Worm (Caenorhabditis elegans) whole organism, L4 larva: ENCODE measurements around the gene acl-4.

Experiments used
- F44E2.7 ChIP-seq: fragments of 200-800 bp; sonication (Bioruptor generic); IDR thresholded peaks from 2 replicates; pipeline ENCODE4 v2.1.2; 2022; ENCODE audit warnings: missing genetic modification characterization, missing compliant biosample characterization
- F49E8.2 ChIP-seq: sonication (generic microtip); optimal IDR thresholded peaks from 2 replicates; lab custom pipeline; 2016; ENCODE audit warnings: missing compliant biosample characterization, mild to moderate bottlenecking, missing genetic modification characterization, borderline replicate concordance
- T26A8.4 ChIP-seq: fragments of 200-800 bp; sonication (Bioruptor generic); IDR thresholded peaks from 2 replicates; pipeline ENCODE4 v1.3.6; 2022; ENCODE audit warnings: missing genetic modification characterization, missing compliant biosample characterization
- Y48G9A.11 ChIP-seq: fragments of 200-800 bp; sonication (Bioruptor generic); IDR thresholded peaks from 2 replicates; pipeline ENCODE4 v1.3.6; 2022; ENCODE audit warnings: missing genetic modification reagents, missing genetic modification characterization, missing compliant biosample characterization
- ZK546.5 ChIP-seq, 2 experiments: sonication (generic microtip); optimal IDR thresholded peaks; 2 replicates each; lab custom pipeline; 2017; ENCODE audit warnings: missing biosample characterization in 2 of 2, missing genetic modification characterization in 2 of 2
- aly-2 ChIP-seq: sonication (generic microtip); optimal IDR thresholded peaks from 2 replicates; lab custom pipeline; 2018; ENCODE audit warnings: missing biosample characterization, missing genetic modification characterization
- attf-4 ChIP-seq: sonication (generic microtip); optimal IDR thresholded peaks from 3 replicates; lab custom pipeline; 2017; ENCODE audit warnings: missing biosample characterization, missing genetic modification characterization
- cey-2 ChIP-seq: sonication (generic microtip); optimal IDR thresholded peaks from 3 replicates; lab custom pipeline; 2017; ENCODE audit warnings: missing genetic modification characterization, mild to moderate bottlenecking, missing compliant biosample characterization, antibody characterized with exemption, borderline replicate concordance; ENCODE audit not compliant: insufficient read depth
- ctbp-1 ChIP-seq: fragments of 200-800 bp; sonication (Bioruptor generic); IDR thresholded peaks from 2 replicates; pipeline ENCODE4 v1.3.6; 2022; ENCODE audit warnings: missing genetic modification reagents, missing genetic modification characterization, missing compliant biosample characterization
- daf-16 ChIP-seq, 3 experiments: sonication (generic microtip); optimal IDR thresholded peaks; 2 replicates each; lab custom pipeline; 2016 to 2017; ENCODE audit warnings: missing genetic modification characterization in 3 of 3, missing genetic modification reagents in 3 of 3, mild to moderate bottlenecking in 2 of 3, missing compliant biosample characterization in 2 of 3, missing biosample characterization in 1 of 3, moderate library complexity in 1 of 3
- daf-8 ChIP-seq: fragments of 200-800 bp; sonication (Bioruptor generic); IDR thresholded peaks from 2 replicates; pipeline ENCODE4 v1.3.6; 2022; ENCODE audit warnings: missing genetic modification characterization, missing compliant biosample characterization
- dmd-6 ChIP-seq: fragments of 200-800 bp; sonication (Bioruptor generic); IDR thresholded peaks from 2 replicates; pipeline ENCODE4 v1.3.6; 2022; ENCODE audit warnings: missing genetic modification reagents, missing genetic modification characterization, missing compliant biosample characterization
- duxl-1 ChIP-seq: sonication (generic microtip); optimal IDR thresholded peaks from 2 replicates; lab custom pipeline; 2016; ENCODE audit warnings: mild to moderate bottlenecking, missing genetic modification characterization, moderate library complexity, missing compliant biosample characterization; ENCODE audit not compliant: poor library complexity
- dve-1 ChIP-seq: sonication (generic microtip); optimal IDR thresholded peaks from 2 replicates; lab custom pipeline; 2017; ENCODE audit warnings: antibody characterized with exemption, mild to moderate bottlenecking, missing genetic modification characterization, missing compliant biosample characterization; ENCODE audit not compliant: insufficient read depth
- egl-43 ChIP-seq: fragments of 200-800 bp; sonication (Bioruptor generic); IDR thresholded peaks from 2 replicates; pipeline ENCODE4 v1.3.6; 2022; ENCODE audit warnings: missing genetic modification reagents, missing genetic modification characterization, missing compliant biosample characterization
- fkh-10 ChIP-seq: fragments of 150-350 bp; optimal IDR thresholded peaks from 2 replicates; lab custom pipeline; 2014; ENCODE audit warnings: missing biosample characterization, missing genetic modification reagents, missing genetic modification characterization
- fos-1 ChIP-seq: fragments of 150-350 bp; optimal IDR thresholded peaks from 2 replicates; lab custom pipeline; 2014; ENCODE audit warnings: missing biosample characterization, missing genetic modification characterization
- gei-8 ChIP-seq: fragments of 200-800 bp; sonication (Bioruptor generic); optimal IDR thresholded peaks from 2 replicates; lab custom pipeline; 2018; ENCODE audit warnings: mild to moderate bottlenecking, missing genetic modification characterization, missing compliant biosample characterization
- hlh-11 ChIP-seq: fragments of 200-800 bp; sonication (Bioruptor generic); optimal IDR thresholded peaks from 2 replicates; lab custom pipeline; 2018; ENCODE audit warnings: mild to moderate bottlenecking, missing genetic modification characterization, missing compliant biosample characterization
- lim-7 ChIP-seq: fragments of 200-800 bp; sonication (Bioruptor generic); IDR thresholded peaks from 2 replicates; pipeline ENCODE4 v1.3.6; 2022; ENCODE audit warnings: missing genetic modification characterization, missing compliant biosample characterization
- lin-13 ChIP-seq: fragments of 150-350 bp; optimal IDR thresholded peaks from 2 replicates; lab custom pipeline; 2014; ENCODE audit warnings: missing biosample characterization, missing genetic modification reagents, missing genetic modification characterization
- lsy-2 ChIP-seq, 2 experiments: fragments of 150-350 bp in 1 of 2; sonication (generic microtip) in 1 of 2; optimal IDR thresholded peaks; 2 replicates each; lab custom pipeline; 2014 to 2017; ENCODE audit warnings: missing biosample characterization in 2 of 2, missing genetic modification characterization in 2 of 2
- mdl-1 ChIP-seq, 2 experiments: fragments of 150-350 bp in 1 of 2; sonication (generic microtip) in 1 of 2; optimal IDR thresholded peaks; 2 replicates each; lab custom pipeline; 2014 to 2017; ENCODE audit warnings: missing biosample characterization in 2 of 2, missing genetic modification characterization in 2 of 2
- mes-2 ChIP-seq: sonication (generic microtip); optimal IDR thresholded peaks from 2 replicates; lab custom pipeline; 2016; ENCODE audit warnings: missing genotype, mild to moderate bottlenecking, missing genetic modification characterization, missing compliant biosample characterization; ENCODE audit not compliant: poor library complexity, severe bottlenecking
- mxl-3 ChIP-seq: fragments of 200-800 bp; sonication (Bioruptor generic); optimal IDR thresholded peaks from 2 replicates; lab custom pipeline; 2018; ENCODE audit warnings: mild to moderate bottlenecking, missing genetic modification characterization, missing compliant biosample characterization
- nhr-102 ChIP-seq: sonication (generic microtip); optimal IDR thresholded peaks from 2 replicates; lab custom pipeline; 2016; ENCODE audit warnings: mild to moderate bottlenecking, missing genetic modification characterization, moderate library complexity, missing compliant biosample characterization
- nhr-111 ChIP-seq: fragments of 200-800 bp; sonication (Bioruptor generic); optimal IDR thresholded peaks from 2 replicates; lab custom pipeline; 2018; ENCODE audit warnings: mild to moderate bottlenecking, missing genetic modification characterization, missing compliant biosample characterization
- nhr-28 ChIP-seq: fragments of 150-350 bp; optimal IDR thresholded peaks from 2 replicates; lab custom pipeline; 2014; ENCODE audit warnings: missing biosample characterization, missing genetic modification characterization
- nhr-42 ChIP-seq: fragments of 200-800 bp; sonication (Bioruptor generic); IDR thresholded peaks from 2 replicates; pipeline ENCODE4 v1.3.6; 2022; ENCODE audit warnings: missing genetic modification characterization, missing compliant biosample characterization
- nhr-76 ChIP-seq: fragments of 150-350 bp; optimal IDR thresholded peaks from 2 replicates; lab custom pipeline; 2014; ENCODE audit warnings: missing biosample characterization, missing genetic modification characterization
- nhr-77 ChIP-seq: fragments of 150-350 bp; optimal IDR thresholded peaks from 2 replicates; lab custom pipeline; 2014; ENCODE audit warnings: missing biosample characterization, missing genetic modification characterization
- php-3 ChIP-seq: fragments of 200-800 bp; sonication (Bioruptor generic); IDR thresholded peaks from 2 replicates; pipeline ENCODE4 v1.3.6; 2022; ENCODE audit warnings: missing genetic modification reagents, missing genetic modification characterization, missing compliant biosample characterization
- pqm-1 ChIP-seq: sonication (generic microtip); optimal IDR thresholded peaks from 2 replicates; lab custom pipeline; 2017; ENCODE audit warnings: missing biosample characterization, missing genetic modification characterization
- sdz-12 ChIP-seq: fragments of 200-800 bp; sonication (Bioruptor generic); optimal IDR thresholded peaks from 2 replicates; lab custom pipeline; 2018; ENCODE audit warnings: mild to moderate bottlenecking, missing genetic modification characterization, missing compliant biosample characterization
- set-16 ChIP-seq: fragments of 200-800 bp; sonication (Bioruptor generic); IDR thresholded peaks from 2 replicates; pipeline ENCODE4 v1.3.6; 2022; ENCODE audit warnings: missing genetic modification reagents, missing genetic modification characterization, missing compliant biosample characterization
- snpc-4 ChIP-seq: fragments of 150-350 bp; optimal IDR thresholded peaks from 2 replicates; lab custom pipeline; 2014; ENCODE audit warnings: missing biosample characterization, missing genetic modification characterization
- spr-1 ChIP-seq: sonication (generic microtip); optimal IDR thresholded peaks from 2 replicates; lab custom pipeline; 2016; ENCODE audit warnings: mild to moderate bottlenecking, missing genetic modification characterization, missing compliant biosample characterization
- unc-39 ChIP-seq: sonication (generic microtip); optimal IDR thresholded peaks from 2 replicates; lab custom pipeline; 2017; ENCODE audit warnings: missing biosample characterization, missing genetic modification characterization
- vab-7 ChIP-seq: fragments of 200-800 bp; sonication (Bioruptor generic); IDR thresholded peaks from 2 replicates; pipeline ENCODE4 v1.3.6; 2022; ENCODE audit warnings: missing genetic modification reagents, missing genetic modification characterization, missing compliant biosample characterization
- zag-1 ChIP-seq: fragments of 150-350 bp; optimal IDR thresholded peaks from 2 replicates; lab custom pipeline; 2014; ENCODE audit warnings: missing biosample characterization, missing genetic modification characterization
- zfp-2 ChIP-seq: sonication (generic microtip); optimal IDR thresholded peaks from 2 replicates; lab custom pipeline; 2016; ENCODE audit warnings: mild to moderate bottlenecking, missing genetic modification characterization, missing compliant biosample characterization
- zfp-3 ChIP-seq: fragments of 200-800 bp; sonication (Bioruptor generic); conservative IDR thresholded peaks from 2 replicates; pipeline ENCODE4 v1.3.6; 2022; ENCODE audit warnings: missing genetic modification reagents, missing genetic modification characterization, missing compliant biosample characterization
- ztf-11 ChIP-seq: fragments of 150-350 bp; optimal IDR thresholded peaks from 2 replicates; lab custom pipeline; 2014; ENCODE audit warnings: missing biosample characterization, missing genetic modification characterization

The acl-4 gene

DNA sequence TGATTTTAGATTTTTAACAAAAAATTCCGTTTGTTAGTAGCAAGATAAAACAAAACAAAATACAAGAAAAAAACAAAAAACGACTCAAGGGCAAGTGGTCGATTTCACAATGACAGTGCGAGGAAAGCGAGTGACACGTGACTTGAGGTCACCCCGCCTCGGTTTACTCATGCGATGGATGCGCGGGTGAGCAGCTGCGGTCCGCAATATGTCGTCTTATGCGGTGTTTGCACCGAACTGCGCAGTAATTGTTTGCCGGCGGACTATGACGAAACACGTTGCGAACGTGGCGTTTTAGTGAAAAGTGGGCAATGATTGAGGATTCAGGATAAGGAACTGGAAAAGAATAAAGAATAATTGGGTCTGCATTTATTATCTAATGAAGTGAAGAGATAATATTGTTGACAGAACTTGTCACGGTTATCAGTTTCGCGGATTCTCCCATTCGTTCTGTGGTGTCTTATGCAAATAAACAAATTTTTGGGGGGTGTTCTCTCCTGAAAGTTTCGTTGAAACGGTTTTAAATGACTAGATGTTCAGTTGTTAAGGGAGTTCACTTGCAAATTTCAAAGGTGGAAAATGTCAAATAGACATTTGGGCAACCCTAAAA, 1.3 kb upstream of the acl-4 start (continued):
- TF ChIP-seq gei-8 (no peak), mdl-1 (tag; optimal IDR thresholded peaks at IDR 0.05; lab: Kevin White, UChicago) (peak; percentile 65 to 79), php-3 (GFP tag; lab: Robert Waterston, UW) (peak; percentile 55; the same call in 1 of the 2 replicates), F44E2.7 (GFP tag; lab: Robert Waterston, UW) (no peak), egl-43 (GFP tag; lab: Robert Waterston, UW) (no peak), fos-1 (no peak), set-16 (peak; percentile 59), Y48G9A.11 (GFP tag; lab: Robert Waterston, UW) (no peak), attf-4 (tag; lab: Kevin White, UChicago) (no peak), ztf-11 (tag; lab: Kevin White, UChicago) (no peak), lim-7 (no peak), lin-13 (GFP tag; lab: Kevin White, UChicago) (peak; percentile 34)

DNA sequence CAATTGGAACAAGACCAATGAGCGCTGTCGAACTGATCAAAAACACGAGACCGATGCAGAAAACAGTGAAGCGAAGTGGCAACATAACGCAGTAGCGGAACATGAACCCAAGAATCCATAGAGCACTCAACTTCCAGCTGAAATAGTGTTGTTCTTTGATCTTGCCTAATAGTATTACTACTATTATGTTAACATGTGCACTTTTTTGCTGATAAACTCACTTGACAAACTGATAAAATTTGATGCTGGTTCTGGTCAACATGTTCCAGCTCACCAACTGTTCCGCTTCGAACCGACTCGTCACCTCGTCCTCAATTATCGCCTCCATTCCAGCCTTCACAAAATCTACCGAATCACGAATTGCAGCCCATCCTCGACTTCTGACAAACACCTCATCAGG, 1.9 kb downstream of the acl-4 start:
- TF ChIP-seq mxl-3 (GFP tag; lab: Kevin White, UChicago) = no peak
- TF ChIP-seq nhr-102 (tag; lab: Kevin White, UChicago) = no peak
- TF ChIP-seq spr-1 = no peak
- no peak for TF ChIP-seq F49E8.2
- TF ChIP-seq nhr-77 = peak; percentile 59
- TF ChIP-seq mes-2 (tag; lab: Kevin White, UChicago) = peak; percentile 4
- TF ChIP-seq zfp-3 (GFP tag; lab: Robert Waterston, UW) = no peak
- TF ChIP-seq daf-8 (GFP tag; lab: Robert Waterston, UW) = no peak
- TF ChIP-seq lsy-2 (tag; optimal IDR thresholded peaks at IDR 0.05; lab: Kevin White, UChicago) = no peak
- TF ChIP-seq snpc-4 = no peak
- peak; percentile 53 for TF ChIP-seq hlh-11 (tag; lab: Kevin White, UChicago)
- TF ChIP-seq zag-1 (tag; lab: Kevin White, UChicago) = no peak
- no peak for TF ChIP-seq nhr-42 (GFP tag; lab: Robert Waterston, UW)
- no peak for TF ChIP-seq sdz-12 (GFP tag; lab: Kevin White, UChicago)
- no peak for TF ChIP-seq T26A8.4 (GFP tag; lab: Robert Waterston, UW)
- TF ChIP-seq mdl-1 (tag; optimal IDR thresholded peaks at IDR 0.05; lab: Kevin White, UChicago) = peak in 1 of 2 experiments; percentile 17
- no peak for TF ChIP-seq ZK546.5 (tag; optimal IDR thresholded peaks at IDR 0.05; lab: Kevin White, UChicago)
- TF ChIP-seq dmd-6 (GFP tag; lab: Robert Waterston, UW) = peak; percentile 53
- TF ChIP-seq cey-2 (tag; lab: Kevin White, UChicago) = no peak
- TF ChIP-seq duxl-1 (tag; lab: Kevin White, UChicago) = no peak
- TF ChIP-seq pqm-1 = peak; percentile 51
- TF ChIP-seq daf-16 (GFP tag; optimal IDR thresholded peaks at IDR 0.05; lab: Kevin White, UChicago) = no peak
- peak; percentile 83 for TF ChIP-seq daf-16 (tag; optimal IDR thresholded peaks at IDR 0.05; lab: Kevin White, UChicago)
- TF ChIP-seq unc-39 (tag; lab: Kevin White, UChicago) = no peak
- TF ChIP-seq dve-1 (tag; lab: Kevin White, UChicago) = peak; percentile 48
- no peak for TF ChIP-seq fkh-10
- TF ChIP-seq nhr-28 (tag; lab: Kevin White, UChicago) = peak; percentile 58
- TF ChIP-seq ctbp-1 (GFP tag; lab: Robert Waterston, UW) = no peak

DNA sequence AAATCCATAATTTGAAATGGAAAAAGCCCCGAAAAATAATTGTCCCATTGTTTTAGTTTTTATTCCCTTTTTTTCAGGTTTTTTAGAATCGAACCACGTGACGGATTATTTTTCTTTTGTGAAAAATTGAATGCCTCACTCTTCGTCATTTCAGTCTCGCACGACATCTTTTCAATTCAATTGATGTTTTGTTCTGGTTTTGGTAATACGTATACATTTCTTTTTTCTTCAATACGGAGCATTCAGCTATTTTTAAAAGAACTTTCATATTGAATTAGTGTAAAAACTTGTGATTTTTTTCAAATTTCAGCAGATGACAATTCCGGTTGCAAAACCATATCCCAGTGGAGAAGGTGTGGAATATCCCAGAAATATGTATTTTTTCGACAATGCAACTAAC, 5.5 kb downstream of the acl-4 start, which contains the start of gene F49H12.7:
Gene F49H12.7 (plus strand): TSS at position 301 of the 400 bp plus-strand sequence.
- TF ChIP-seq dve-1 (tag; lab: Kevin White, UChicago) (peak; percentile 4), zfp-2 (no peak), vab-7 (GFP tag; lab: Robert Waterston, UW) (no peak), nhr-111 (no peak), nhr-76 (tag; lab: Kevin White, UChicago) (no peak), aly-2 (tag; lab: Kevin White, UChicago) (no peak)
